Fruit fly (Drosophila melanogaster) whole organism, embryonic: ENCODE data around the gene mirr.

Experiments used
- Blimp-1 ChIP-seq: fragments of 200-800 bp; sonication (Bioruptor generic); optimal IDR thresholded peaks from 3 replicates; lab custom pipeline; 2018; ENCODE audit warnings: missing biosample characterization, missing genetic modification characterization, mild to moderate bottlenecking, moderate library complexity, missing genetic modification reagents
- CG10979 ChIP-seq: fragments of 200-800 bp; sonication (Bioruptor generic); optimal IDR thresholded peaks from 2 replicates; lab custom pipeline; 2018; ENCODE audit warnings: missing biosample characterization, mild to moderate bottlenecking, missing genetic modification characterization, moderate library complexity
- CG11247 ChIP-seq: fragments of 200-800 bp; sonication (Bioruptor generic); IDR thresholded peaks from 2 replicates; pipeline ENCODE4 v1.3.6; 2022; ENCODE audit warnings: missing biosample characterization, missing genetic modification characterization
- CG12391 ChIP-seq: fragments of 200-800 bp; sonication (Bioruptor generic); optimal IDR thresholded peaks from 3 replicates; lab custom pipeline; 2018; ENCODE audit warnings: missing biosample characterization, mild to moderate bottlenecking, missing genetic modification characterization, moderate library complexity
- CG12769 ChIP-seq: fragments of 200-800 bp; sonication (Bioruptor generic); optimal IDR thresholded peaks from 2 replicates; lab custom pipeline; 2019; ENCODE audit warnings: missing biosample characterization, mild to moderate bottlenecking, missing genetic modification characterization, moderate library complexity
- CG12942 ChIP-seq: fragments of 200-800 bp; sonication (Bioruptor generic); optimal IDR thresholded peaks from 3 replicates; lab custom pipeline; 2016; ENCODE audit warnings: missing biosample characterization, missing genetic modification characterization
- CG13287 ChIP-seq: fragments of 200-800 bp; sonication (Bioruptor generic); IDR thresholded peaks from 2 replicates; pipeline ENCODE4 v1.3.6; 2022; ENCODE audit warnings: missing biosample characterization, missing genetic modification characterization; ENCODE audit not compliant: partially characterized antibody
- CG13296 ChIP-seq: fragments of 200-800 bp; sonication (Bioruptor generic); optimal IDR thresholded peaks from 3 replicates; lab custom pipeline; 2018; ENCODE audit warnings: missing biosample characterization, mild to moderate bottlenecking, missing genetic modification characterization
- CG13775 ChIP-seq: fragments of 200-800 bp; sonication (Bioruptor generic); optimal IDR thresholded peaks from 3 replicates; lab custom pipeline; 2017; ENCODE audit warnings: missing biosample characterization, mild to moderate bottlenecking, missing genetic modification characterization
- CG14710 ChIP-seq: fragments of 200-800 bp; sonication (Bioruptor generic); optimal IDR thresholded peaks from 3 replicates; lab custom pipeline; 2019; ENCODE audit warnings: missing biosample characterization, mild to moderate bottlenecking, missing genetic modification characterization, moderate library complexity
- CG17802 ChIP-seq: fragments of 200-800 bp; sonication (Bioruptor generic); optimal IDR thresholded peaks from 2 replicates; lab custom pipeline; 2018; ENCODE audit warnings: missing biosample characterization, mild to moderate bottlenecking, missing genetic modification characterization, moderate library complexity
- CG1832 ChIP-seq: fragments of 200-800 bp; sonication (Bioruptor generic); optimal IDR thresholded peaks from 2 replicates; lab custom pipeline; 2017; ENCODE audit warnings: missing biosample characterization, mild to moderate bottlenecking, missing genetic modification characterization, inconsistent platforms
- CG18476 ChIP-seq: fragments of 200-800 bp; sonication (Bioruptor generic); optimal IDR thresholded peaks from 2 replicates; lab custom pipeline; 2016; ENCODE audit warnings: missing biosample characterization, mild to moderate bottlenecking, missing genetic modification characterization
- CG18599 ChIP-seq: fragments of 200-800 bp; sonication (Bioruptor generic); optimal IDR thresholded peaks from 3 replicates; lab custom pipeline; 2017; ENCODE audit warnings: missing biosample characterization, missing genetic modification characterization, mild to moderate bottlenecking, moderate library complexity, missing genetic modification reagents
- CG2875 ChIP-seq: fragments of 200-800 bp; sonication (Bioruptor generic); optimal IDR thresholded peaks from 2 replicates; lab custom pipeline; 2017; ENCODE audit warnings: missing biosample characterization, mild to moderate bottlenecking, missing genetic modification characterization, missing genetic modification reagents
- CG34224 ChIP-seq: fragments of 200-800 bp; sonication (Bioruptor generic); IDR thresholded peaks from 3 replicates; pipeline ENCODE4 v1.3.6; 2022; ENCODE audit warnings: missing biosample characterization, missing genetic modification characterization; ENCODE audit not compliant: partially characterized antibody
- CG4328 ChIP-seq: fragments of 200-800 bp; sonication (Bioruptor generic); optimal IDR thresholded peaks from 3 replicates; lab custom pipeline; 2017; ENCODE audit warnings: missing biosample characterization, missing genetic modification reagents, missing genetic modification characterization
- CG5180 ChIP-seq: fragments of 200-800 bp; sonication (Bioruptor generic); optimal IDR thresholded peaks from 3 replicates; lab custom pipeline; 2017; ENCODE audit warnings: missing biosample characterization, missing genetic modification characterization, mild to moderate bottlenecking, moderate library complexity, missing genetic modification reagents
- CG6654 ChIP-seq: fragments of 200-800 bp; sonication (Bioruptor generic); optimal IDR thresholded peaks from 2 replicates; lab custom pipeline; 2017; ENCODE audit warnings: missing biosample characterization, mild to moderate bottlenecking, missing genetic modification characterization
- CG6813 ChIP-seq: fragments of 200-800 bp; sonication (Bioruptor generic); optimal IDR thresholded peaks from 2 replicates; lab custom pipeline; 2017; ENCODE audit warnings: missing biosample characterization, missing genetic modification characterization, mild to moderate bottlenecking, moderate library complexity, missing genetic modification reagents
- CG8290 ChIP-seq, 3 experiments: fragments of 200-800 bp; sonication (Bioruptor generic); optimal IDR thresholded peaks; 2 replicates each; lab custom pipeline; 2016 to 2019; ENCODE audit warnings: missing biosample characterization in 3 of 3, missing genetic modification characterization in 3 of 3, mild to moderate bottlenecking in 2 of 3, moderate library complexity in 1 of 3
- CG8924 ChIP-seq: fragments of 200-800 bp; optimal IDR thresholded peaks from 3 replicates; lab custom pipeline; 2019; ENCODE audit warnings: missing biosample characterization, mild to moderate bottlenecking, missing genetic modification characterization, moderate library complexity
- CG9932 ChIP-seq: fragments of 200-800 bp; sonication (Bioruptor generic); IDR thresholded peaks from 2 replicates; pipeline ENCODE4 v1.3.6; 2022; ENCODE audit warnings: missing biosample characterization, missing genetic modification characterization
- Chrac-16 ChIP-seq: fragments of 200-800 bp; sonication (Bioruptor generic); optimal IDR thresholded peaks from 3 replicates; lab custom pipeline; 2016; ENCODE audit warnings: missing biosample characterization, missing genetic modification characterization
- Dek ChIP-seq: fragments of 200-800 bp; sonication (Bioruptor generic); optimal IDR thresholded peaks from 3 replicates; lab custom pipeline; 2019; ENCODE audit warnings: missing biosample characterization, mild to moderate bottlenecking, missing genetic modification characterization, moderate library complexity
- Fer3 ChIP-seq: fragments of 200-800 bp; sonication (Bioruptor generic); optimal IDR thresholded peaks from 2 replicates; lab custom pipeline; 2018; ENCODE audit warnings: missing biosample characterization, mild to moderate bottlenecking, missing genetic modification characterization, moderate library complexity
- HLH3B ChIP-seq: fragments of 200-800 bp; sonication (Bioruptor generic); IDR thresholded peaks from 2 replicates; pipeline ENCODE4 v1.3.6; 2022; ENCODE audit warnings: missing biosample characterization, missing genetic modification characterization
- Med ChIP-seq: fragments of 200-800 bp; sonication (Bioruptor generic); peaks from one replicate; lab custom pipeline; 2016; ENCODE audit warnings: missing biosample characterization, missing genetic modification characterization, mild to moderate bottlenecking, inconsistent platforms, moderate library complexity
- Rfx ChIP-seq: fragments of 200-800 bp; sonication (Bioruptor generic); IDR thresholded peaks from 2 replicates; pipeline ENCODE4 v1.3.6; 2022; ENCODE audit warnings: missing biosample characterization, missing genetic modification characterization
- Rx ChIP-seq: fragments of 200-800 bp; sonication (Bioruptor generic); IDR thresholded peaks from 2 replicates; pipeline ENCODE4 v1.3.6; 2022; ENCODE audit warnings: missing biosample characterization, missing genetic modification characterization
- Sry-δ ChIP-seq: fragments of 200-800 bp; sonication (Bioruptor generic); optimal IDR thresholded peaks from 2 replicates; lab custom pipeline; 2016; ENCODE audit warnings: missing biosample characterization, missing genetic modification characterization
- Xrp1 ChIP-seq: fragments of 200-800 bp; sonication (Bioruptor generic); IDR thresholded peaks from 2 replicates; pipeline ENCODE4 v1.3.6; 2022; ENCODE audit warnings: missing biosample characterization, missing genetic modification characterization
- al ChIP-seq: fragments of 200-800 bp; sonication (Bioruptor generic); IDR thresholded peaks from 2 replicates; pipeline ENCODE4 v1.3.6; 2022; ENCODE audit warnings: missing biosample characterization, missing genetic modification characterization
- bab2 ChIP-seq: fragments of 200-800 bp; sonication (Bioruptor generic); optimal IDR thresholded peaks from 2 replicates; lab custom pipeline; 2016; ENCODE audit warnings: missing biosample characterization, missing genetic modification characterization
- caup ChIP-seq: fragments of 200-800 bp; sonication (Bioruptor generic); optimal IDR thresholded peaks from 3 replicates; lab custom pipeline; 2017; ENCODE audit warnings: missing biosample characterization, mild to moderate bottlenecking, missing genetic modification characterization, moderate library complexity; ENCODE audit not compliant: severe bottlenecking
- croc ChIP-seq: fragments of 200-800 bp; sonication (Bioruptor generic); conservative IDR thresholded peaks from 3 replicates; pipeline ENCODE4 v1.3.6; 2022; ENCODE audit warnings: missing biosample characterization, missing genetic modification characterization
- dpn ChIP-seq, 2 experiments: fragments of 200-800 bp; sonication (Bioruptor generic); optimal IDR thresholded peaks; 3 replicates each; lab custom pipeline; 2016; ENCODE audit warnings: missing biosample characterization in 2 of 2, missing genetic modification characterization in 2 of 2
- en ChIP-seq: fragments of 200-800 bp; sonication (Bioruptor generic); optimal IDR thresholded peaks from 2 replicates; lab custom pipeline; 2016; ENCODE audit warnings: missing biosample characterization, missing genetic modification characterization
- gem ChIP-seq: fragments of 200-800 bp; sonication (Bioruptor generic); optimal IDR thresholded peaks from 2 replicates; lab custom pipeline; 2019; ENCODE audit warnings: missing biosample characterization, mild to moderate bottlenecking, missing genetic modification characterization, moderate library complexity
- gro ChIP-seq: fragments of 200-800 bp; sonication (Bioruptor generic); optimal IDR thresholded peaks from 2 replicates; lab custom pipeline; 2016; ENCODE audit warnings: missing biosample characterization, missing genetic modification characterization
- luna ChIP-seq: fragments of 200-800 bp; sonication (Bioruptor generic); optimal IDR thresholded peaks from 2 replicates; lab custom pipeline; 2016; ENCODE audit warnings: missing biosample characterization, missing genetic modification characterization
- mld ChIP-seq: fragments of 200-800 bp; sonication (Bioruptor generic); IDR thresholded peaks from 3 replicates; pipeline ENCODE4 v1.3.6; 2022; ENCODE audit warnings: missing biosample characterization, missing genetic modification characterization; ENCODE audit not compliant: partially characterized antibody
- nerfin-1 ChIP-seq: fragments of 200-800 bp; sonication (Bioruptor generic); optimal IDR thresholded peaks from 3 replicates; lab custom pipeline; 2019; ENCODE audit warnings: missing biosample characterization, mild to moderate bottlenecking, missing genetic modification characterization, moderate library complexity
- sima ChIP-seq: fragments of 200-800 bp; sonication (Bioruptor generic); optimal IDR thresholded peaks from 2 replicates; lab custom pipeline; 2016; ENCODE audit warnings: missing biosample characterization, missing genetic modification characterization
- sob ChIP-seq: fragments of 200-800 bp; sonication (Bioruptor generic); IDR thresholded peaks from 2 replicates; pipeline ENCODE4 v1.3.6; 2022; ENCODE audit warnings: missing biosample characterization, missing genetic modification characterization
- stc ChIP-seq: fragments of 200-800 bp; sonication (Bioruptor generic); IDR thresholded peaks from 2 replicates; pipeline ENCODE4 v1.3.6; 2022; ENCODE audit warnings: missing biosample characterization, missing genetic modification characterization
- trem ChIP-seq: fragments of 200-800 bp; optimal IDR thresholded peaks from 3 replicates; lab custom pipeline; 2019; ENCODE audit warnings: missing biosample characterization, mild to moderate bottlenecking, missing genetic modification characterization, moderate library complexity

Gene mirr

DNA sequence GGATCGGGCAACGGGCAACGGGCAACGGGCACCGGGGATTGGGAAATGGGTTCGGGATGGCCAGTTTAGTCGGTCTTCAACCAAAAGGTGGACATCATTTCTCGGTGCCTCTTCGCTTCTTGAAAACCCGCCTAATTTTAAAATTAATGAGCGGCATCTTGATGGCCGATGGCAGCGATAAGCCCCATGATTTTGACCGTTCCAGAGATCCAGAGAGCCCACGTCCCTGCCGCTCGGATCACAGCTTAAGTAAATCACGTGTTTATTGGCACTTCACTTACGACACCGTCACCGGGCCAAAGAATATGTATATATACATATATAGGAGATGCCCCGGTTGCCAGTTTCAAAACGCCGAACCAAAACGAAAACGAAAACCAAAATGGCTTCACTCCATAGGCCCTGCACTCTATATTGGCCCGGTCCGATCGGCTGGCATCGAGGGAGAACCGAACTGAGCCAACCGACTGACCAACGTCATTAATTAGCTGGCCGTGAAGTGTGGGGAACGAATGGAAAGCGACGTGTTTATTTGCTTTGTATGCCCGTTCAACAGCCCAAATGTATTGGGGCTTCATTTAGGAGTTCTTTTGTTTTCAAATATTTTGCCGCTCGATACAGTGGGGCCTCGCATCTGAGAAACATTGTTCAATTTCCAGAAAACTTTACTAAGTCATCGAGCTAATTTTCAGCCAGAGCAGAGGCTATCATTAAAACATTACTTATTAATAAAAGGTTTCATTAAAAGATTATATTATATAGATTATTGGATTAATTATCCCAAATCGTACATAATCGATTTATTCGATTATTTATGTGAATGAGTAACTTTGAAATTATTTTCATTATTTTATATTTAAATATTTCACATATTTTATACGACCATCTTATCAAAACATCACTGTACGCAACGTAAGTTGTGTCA is 49.4 kb upstream of the mirr start (continued):
- peak; percentile 0 for TF ChIP-seq CG6654
- TF ChIP-seq CG13775 (GFP tag; lab: Kevin White, UChicago): peak; percentile 25
- no peak for TF ChIP-seq en (GFP tag; lab: Kevin White, UChicago)
- TF ChIP-seq CG9932 (GFP tag; lab: Robert Waterston, UW): no peak
- TF ChIP-seq CG14710: peak; percentile 81
- TF ChIP-seq Chrac-16 (GFP tag; lab: Kevin White, UChicago): peak; percentile 33
- no peak for TF ChIP-seq al (GFP tag; lab: Robert Waterston, UW)
- peak; percentile 35 for TF ChIP-seq CG12942 (GFP tag; lab: Kevin White, UChicago)
- TF ChIP-seq sob (GFP tag; lab: Robert Waterston, UW): no peak
- TF ChIP-seq Fer3 (tag; lab: Kevin White, UChicago): peak; percentile 31
- TF ChIP-seq gro: no peak
- no peak for TF ChIP-seq Rx
- peak; percentile 87 for TF ChIP-seq gem (tag; lab: Kevin White, UChicago)
- TF ChIP-seq trem (tag; lab: Kevin White, UChicago): peak; percentile 71
- TF ChIP-seq luna: no peak
- TF ChIP-seq Xrp1 (GFP tag; lab: Robert Waterston, UW): peak; percentile 64
- no peak for TF ChIP-seq CG8290 (GFP tag; optimal IDR thresholded peaks at IDR 0.05; lab: Kevin White, UChicago)
- TF ChIP-seq CG8290 (tag; optimal IDR thresholded peaks at IDR 0.05; lab: Kevin White, UChicago): no peak
- peak; percentile 66 for TF ChIP-seq CG8924 (tag; lab: Kevin White, UChicago)
- no peak for TF ChIP-seq sima (GFP tag; lab: Kevin White, UChicago)
- peak; percentile 19 for TF ChIP-seq CG13296 (GFP tag; lab: Kevin White, UChicago)
- no peak for TF ChIP-seq CG12769
- TF ChIP-seq CG2875 (GFP tag; lab: Kevin White, UChicago): peak; percentile 44
- peak; percentile 8 for TF ChIP-seq Med
- no peak for TF ChIP-seq Dek (tag; lab: Kevin White, UChicago)
- peak; percentile 33 for TF ChIP-seq CG6813 (GFP tag; lab: Kevin White, UChicago)
- no peak for TF ChIP-seq CG18599 (GFP tag; lab: Kevin White, UChicago)
- TF ChIP-seq CG10979 (tag; lab: Kevin White, UChicago): peak; percentile 85
- TF ChIP-seq Blimp-1: peak; percentile 73
- TF ChIP-seq CG18476 (GFP tag; lab: Kevin White, UChicago): no peak
- peak; percentile 57; the same call in 1 of the 3 replicates for TF ChIP-seq croc (GFP tag; lab: Robert Waterston, UW)
- TF ChIP-seq Rfx (GFP tag; lab: Robert Waterston, UW): no peak
- peak in 1 of 2 experiments; percentile 47 for TF ChIP-seq dpn (GFP tag; optimal IDR thresholded peaks at IDR 0.05; lab: Kevin White, UChicago)
- TF ChIP-seq CG11247 (GFP tag; lab: Robert Waterston, UW): no peak
- no peak for TF ChIP-seq stc
- peak; percentile 5 for TF ChIP-seq caup
- TF ChIP-seq CG34224 (GFP tag; lab: Robert Waterston, UW): no peak
- no peak for TF ChIP-seq mld (GFP tag; lab: Robert Waterston, UW)
- no peak for TF ChIP-seq CG13287 (GFP tag; lab: Robert Waterston, UW)
- no peak for TF ChIP-seq CG1832 (GFP tag; lab: Kevin White, UChicago)
- peak; percentile 46 for TF ChIP-seq HLH3B (GFP tag; lab: Robert Waterston, UW)
- peak; percentile 65 for TF ChIP-seq CG12391 (tag; lab: Kevin White, UChicago)
- peak; percentile 62 for TF ChIP-seq nerfin-1 (tag; lab: Kevin White, UChicago)
- no peak for TF ChIP-seq CG5180 (GFP tag; lab: Kevin White, UChicago)
- TF ChIP-seq Sry-δ (GFP tag; lab: Kevin White, UChicago): no peak
- TF ChIP-seq CG4328 (GFP tag; lab: Kevin White, UChicago): no peak
- TF ChIP-seq CG17802 (tag; lab: Kevin White, UChicago): peak; percentile 25
- no peak for TF ChIP-seq bab2 (GFP tag; lab: Kevin White, UChicago)
